Worm (Caenorhabditis elegans) whole organism, late embryonic: ENCODE data around the gene Y43F8C.9.

Experiments used
- fkh-10 ChIP-seq: fragments of 150-350 bp; optimal IDR thresholded peaks from 2 replicates; lab custom pipeline; 2014; ENCODE audit warnings: missing biosample characterization, missing genetic modification reagents, missing genetic modification characterization
- nhr-11 ChIP-seq: fragments of 150-350 bp; optimal IDR thresholded peaks from 2 replicates; lab custom pipeline; 2014; ENCODE audit warnings: missing biosample characterization, missing genetic modification characterization
- sox-4 ChIP-seq: sonication (generic microtip); optimal IDR thresholded peaks from 2 replicates; lab custom pipeline; 2017; ENCODE audit warnings: mild to moderate bottlenecking, missing genetic modification characterization, inconsistent platforms, missing compliant biosample characterization
- tbx-7 ChIP-seq: sonication (generic microtip); optimal IDR thresholded peaks from 2 replicates; lab custom pipeline; 2016; ENCODE audit warnings: missing genotype, missing genetic modification characterization, missing compliant biosample characterization

DNA sequence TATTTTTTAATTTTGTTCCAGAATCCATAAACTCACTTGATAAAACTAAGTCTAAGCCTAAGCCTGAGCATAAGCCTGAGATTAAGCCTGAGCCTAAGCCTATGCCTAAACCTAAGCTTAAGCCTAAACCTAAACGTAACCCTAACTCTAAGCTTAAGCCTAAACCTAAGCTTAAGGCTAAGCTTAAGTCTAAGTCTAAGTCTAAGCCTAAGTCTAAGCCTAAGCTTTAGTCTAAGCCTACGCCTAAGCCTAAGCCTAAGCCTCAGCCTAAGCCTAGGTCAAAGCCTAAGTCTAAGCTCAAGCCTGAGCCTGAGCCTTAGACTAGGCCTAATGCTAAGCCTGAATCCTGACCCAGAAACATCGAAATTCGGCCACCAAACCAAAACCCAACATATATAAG is 18.7 kb downstream of the Y43F8C.9 start:
- TF ChIP-seq sox-4 (no peak), fkh-10 (GFP tag; lab: Kevin White, UChicago) (no peak), nhr-11 (no peak), tbx-7 (no peak)
